Worm (Caenorhabditis elegans) whole organism, L3 larva: ENCODE measurements around the gene F46F5.11.
"Not testable (repeated sequence)": the region's sequence is repeated elsewhere in the genome, so short reads cannot be mapped to it uniquely, and the experiment has no call there.

Experiments
- R02D3.7 ChIP-seq: fragments of 150-350 bp; optimal IDR thresholded peaks from 2 replicates; lab custom pipeline; 2014; ENCODE audit warnings: missing biosample characterization, missing genetic modification characterization
- ZK546.5 ChIP-seq: sonication (generic microtip); optimal IDR thresholded peaks from 2 replicates; lab custom pipeline; 2017; ENCODE audit warnings: missing biosample characterization, missing genetic modification characterization
- aly-2 ChIP-seq: fragments of 150-350 bp; optimal IDR thresholded peaks from 2 replicates; lab custom pipeline; 2014; ENCODE audit warnings: missing biosample characterization, missing genetic modification characterization
- ama-1 ChIP-seq: fragments of 150-350 bp; optimal IDR thresholded peaks from 2 replicates; lab custom pipeline; 2018
- ceh-16 ChIP-seq: sonication (generic microtip); optimal IDR thresholded peaks from 2 replicates; lab custom pipeline; 2017; ENCODE audit warnings: missing biosample characterization, missing genetic modification characterization
- ceh-28 ChIP-seq: fragments of 150-350 bp; optimal IDR thresholded peaks from 2 replicates; lab custom pipeline; 2014; ENCODE audit warnings: missing biosample characterization, missing genetic modification reagents, missing genetic modification characterization
- daf-12 ChIP-seq: fragments of 150-350 bp; optimal IDR thresholded peaks from 2 replicates; lab custom pipeline; 2014; ENCODE audit warnings: missing biosample characterization, missing genetic modification reagents, missing genetic modification characterization
- egl-27 ChIP-seq: sonication (generic microtip); optimal IDR thresholded peaks from 4 replicates; lab custom pipeline; 2017; ENCODE audit warnings: missing biosample characterization, missing genetic modification reagents, missing genetic modification characterization
- egl-5 ChIP-seq: fragments of 150-350 bp; optimal IDR thresholded peaks from 2 replicates; lab custom pipeline; 2017; ENCODE audit warnings: missing biosample characterization, missing genetic modification reagents, missing genetic modification characterization, inconsistent platforms
- elt-1 ChIP-seq: fragments of 150-350 bp; optimal IDR thresholded peaks from 2 replicates; lab custom pipeline; 2014; ENCODE audit warnings: missing biosample characterization, missing genetic modification characterization
- elt-3 ChIP-seq, 3 experiments: fragments of 150-350 bp in 1 of 3; sonication (generic microtip) in 2 of 3; optimal IDR thresholded peaks; 2 replicates in 2 of 3; 4 replicates in 1 of 3; lab custom pipeline; 2014 to 2017; ENCODE audit warnings: missing biosample characterization in 3 of 3, missing genetic modification characterization in 3 of 3
- eor-1 ChIP-seq, 2 experiments: fragments of 150-350 bp; optimal IDR thresholded peaks; 2 replicates each; lab custom pipeline; 2014 to 2018; ENCODE audit warnings: missing biosample characterization in 2 of 2, missing genetic modification characterization in 2 of 2
- hmg-11 ChIP-seq: sonication (generic microtip); optimal IDR thresholded peaks from 2 replicates; lab custom pipeline; 2016; ENCODE audit warnings: missing genetic modification characterization, missing compliant biosample characterization
- jun-1 ChIP-seq: fragments of 150-350 bp; optimal IDR thresholded peaks from 2 replicates; lab custom pipeline; 2014; ENCODE audit warnings: missing biosample characterization, missing genetic modification reagents, missing genetic modification characterization
- lin-15B ChIP-seq: fragments of 150-350 bp; optimal IDR thresholded peaks from 2 replicates; lab custom pipeline; 2014; ENCODE audit warnings: missing biosample characterization, missing genetic modification characterization
- mml-1 ChIP-seq: fragments of 150-350 bp; sonication (generic microtip); optimal IDR thresholded peaks from 3 replicates; lab custom pipeline; 2014; ENCODE audit warnings: missing biosample characterization, missing genetic modification characterization
- nfya-1 ChIP-seq: sonication (generic microtip); optimal IDR thresholded peaks from 2 replicates; lab custom pipeline; 2017; ENCODE audit warnings: missing genetic modification characterization, mild to moderate bottlenecking, missing compliant biosample characterization, antibody characterized with exemption, moderate library complexity; ENCODE audit not compliant: insufficient read depth
- nhr-11 ChIP-seq: fragments of 150-350 bp; optimal IDR thresholded peaks from 2 replicates; lab custom pipeline; 2014; ENCODE audit warnings: missing biosample characterization, missing genetic modification characterization
- nhr-23 ChIP-seq: fragments of 150-350 bp; optimal IDR thresholded peaks from 2 replicates; lab custom pipeline; 2014; ENCODE audit warnings: missing biosample characterization, missing genetic modification reagents, missing genetic modification characterization
- nhr-237 ChIP-seq: fragments of 150-350 bp; optimal IDR thresholded peaks from 2 replicates; lab custom pipeline; 2014; ENCODE audit warnings: missing biosample characterization, missing genetic modification characterization
- nhr-25 ChIP-seq: sonication (generic microtip); optimal IDR thresholded peaks from 2 replicates; lab custom pipeline; 2017; ENCODE audit warnings: missing biosample characterization, missing genetic modification characterization
- nhr-28 ChIP-seq: fragments of 150-350 bp; optimal IDR thresholded peaks from 2 replicates; lab custom pipeline; 2014; ENCODE audit warnings: missing biosample characterization, missing genetic modification characterization
- nhr-43 ChIP-seq: sonication (generic microtip); optimal IDR thresholded peaks from 2 replicates; lab custom pipeline; 2016; ENCODE audit warnings: mild to moderate bottlenecking, missing genetic modification characterization, missing compliant biosample characterization; ENCODE audit not compliant: poor library complexity, severe bottlenecking
- nhr-67 ChIP-seq: fragments of 150-350 bp; optimal IDR thresholded peaks from 2 replicates; lab custom pipeline; 2014; ENCODE audit warnings: missing biosample characterization, missing genetic modification characterization
- nhr-77 ChIP-seq: fragments of 150-350 bp; optimal IDR thresholded peaks from 2 replicates; lab custom pipeline; 2014; ENCODE audit warnings: missing biosample characterization, missing genetic modification characterization
- pha-4 ChIP-seq: fragments of 150-350 bp; optimal IDR thresholded peaks from 2 replicates; lab custom pipeline; 2014; ENCODE audit warnings: missing biosample characterization, missing genetic modification reagents, missing genetic modification characterization
- pqm-1 ChIP-seq: fragments of 150-350 bp; optimal IDR thresholded peaks from 2 replicates; lab custom pipeline; 2017; ENCODE audit warnings: missing biosample characterization, missing genetic modification characterization, inconsistent platforms
- sea-2 ChIP-seq: fragments of 150-350 bp; sonication (generic microtip); optimal IDR thresholded peaks from 4 replicates; lab custom pipeline; 2014; ENCODE audit warnings: missing biosample characterization, missing genetic modification reagents, missing genetic modification characterization
- skn-1 ChIP-seq: fragments of 150-350 bp; optimal IDR thresholded peaks from 2 replicates; lab custom pipeline; 2014; ENCODE audit warnings: missing biosample characterization, missing genetic modification characterization
- snpc-4 ChIP-seq: fragments of 150-350 bp; optimal IDR thresholded peaks from 2 replicates; lab custom pipeline; 2014; ENCODE audit warnings: missing biosample characterization, missing genetic modification characterization
- unc-39 ChIP-seq: sonication (generic microtip); optimal IDR thresholded peaks from 4 replicates; lab custom pipeline; 2017; ENCODE audit warnings: missing biosample characterization, missing genetic modification characterization
- unc-62 ChIP-seq: fragments of 150-350 bp; sonication (generic microtip); optimal IDR thresholded peaks from 4 replicates; lab custom pipeline; 2014; ENCODE audit warnings: missing biosample characterization, missing genetic modification reagents, missing genetic modification characterization
- zag-1 ChIP-seq: fragments of 150-350 bp; optimal IDR thresholded peaks from 2 replicates; lab custom pipeline; 2014; ENCODE audit warnings: missing biosample characterization, missing genetic modification characterization
- ztf-4 ChIP-seq: fragments of 150-350 bp; optimal IDR thresholded peaks from 2 replicates; lab custom pipeline; 2014; ENCODE audit warnings: missing biosample characterization, missing genetic modification characterization

The F46F5.11 gene

ce11 chrII:822730-823129, 14.2 kb downstream of the F46F5.11 start, which contains the start of gene msrp-4:
TSS of gene msrp-4 (minus strand) at chrII:822830.
- TF ChIP-seq mml-1, nhr-67, nhr-28 (tag; lab: Kevin White, UChicago): not testable (repeated sequence)
- TF ChIP-seq, all 47 proteins: peak for 0; not testable (repeated sequence) for 47

ce11 chrII:823529-823928, 15.0 kb downstream of the F46F5.11 start, which contains the start of gene F46F5.10:
TSS of gene F46F5.10 (plus strand) at chrII:823829.
- TF ChIP-seq lin-15B (tag; lab: Kevin White, UChicago), result no peak
- TF ChIP-seq ama-1 (lab: Kevin White, UChicago), result no peak
- TF ChIP-seq eor-1 (tag; optimal IDR thresholded peaks at IDR 0.05; lab: Kevin White, UChicago), result no peak
- no peak for TF ChIP-seq elt-3 (tag; optimal IDR thresholded peaks at IDR 0.05; lab: Kevin White, UChicago)
- TF ChIP-seq aly-2, result no peak
- TF ChIP-seq nhr-23 (tag; lab: Kevin White, UChicago), result no peak
- no peak for TF ChIP-seq nhr-11
- no peak for TF ChIP-seq elt-1
- TF ChIP-seq nhr-237 (tag; lab: Kevin White, UChicago), result no peak

- TF ChIP-seq zag-1 (tag; lab: Kevin White, UChicago) (no peak), hmg-11 (no peak), pqm-1 (tag; lab: Kevin White, UChicago) (no peak), nhr-28 (tag; lab: Kevin White, UChicago) (no peak), nhr-43 (tag; lab: Kevin White, UChicago) (no peak), R02D3.7 (tag; lab: Kevin White, UChicago) (no peak), ztf-4 (no peak), ama-1 (lab: Kevin White, UChicago) (no peak), nhr-77 (tag; lab: Kevin White, UChicago) (no peak)
Observed at ce11 chrII:825521-825920, 17.0 kb downstream of the F46F5.11 start, which contains the start of gene F28A10.1. TSS of gene F28A10.1 (plus strand) at chrII:825821.

ce11 chrII:838414-838813, 29.9 kb downstream of the F46F5.11 start, which contains the start of gene F28A10.8:
TSS of gene F28A10.8 (minus strand) at chrII:838514.
- TF ChIP-seq ceh-28 (no peak), R02D3.7 (tag; lab: Kevin White, UChicago) (no peak), nhr-11 (no peak), lin-15B (tag; lab: Kevin White, UChicago) (no peak), zag-1 (tag; lab: Kevin White, UChicago) (no peak)

ce11 chrII:840131-840530, 31.6 kb downstream of the F46F5.11 start, which contains the start of gene clc-33:
TSS of gene clc-33 (plus strand) at chrII:840431.
- TF ChIP-seq jun-1 (tag; lab: Kevin White, UChicago) (no peak), ceh-28 (no peak), ceh-16 (tag; lab: Kevin White, UChicago) (no peak), skn-1 (tag; lab: Kevin White, UChicago) (no peak), mml-1 (tag; lab: Kevin White, UChicago) (no peak), hmg-11 (no peak), egl-5 (tag; lab: Kevin White, UChicago) (no peak), nfya-1 (no peak), pha-4 (tag; lab: Kevin White, UChicago) (no peak), unc-39 (no peak), ama-1 (lab: Kevin White, UChicago) (no peak), egl-27 (no peak), nhr-23 (tag; lab: Kevin White, UChicago) (no peak), elt-1 (no peak), ZK546.5 (tag; lab: Kevin White, UChicago) (no peak), aly-2 (no peak), eor-1 (tag; optimal IDR thresholded peaks at IDR 0.05; lab: Kevin White, UChicago) (no peak), nhr-67 (tag; lab: Kevin White, UChicago) (no peak), daf-12 (tag; lab: Kevin White, UChicago) (no peak), lin-15B (tag; lab: Kevin White, UChicago) (no peak)

- TF ChIP-seq sea-2 (GFP tag; lab: Kevin White, UChicago) (no peak), ZK546.5 (tag; lab: Kevin White, UChicago) (no peak), elt-3 (tag; optimal IDR thresholded peaks at IDR 0.05; lab: Kevin White, UChicago) (no peak), nhr-25 (no peak), unc-62 (GFP tag; lab: Kevin White, UChicago) (no peak), elt-1 (no peak), skn-1 (tag; lab: Kevin White, UChicago) (no peak), ztf-4 (no peak), snpc-4 (tag; lab: Kevin White, UChicago) (no peak), ceh-28 (no peak)
Observed at ce11 chrII:843971-844370, 35.4 kb downstream of the F46F5.11 start, which contains the start of gene F28A10.4. TSS of gene F28A10.4 (plus strand) at chrII:844271.
